Worm (Caenorhabditis elegans) whole organism, L1 larva: ENCODE results near the gene T13C2.3.

Source experiments
- ama-1 ChIP-seq: fragments of 150-350 bp; optimal IDR thresholded peaks from 2 replicates; lab custom pipeline; 2014
- blmp-1 ChIP-seq: fragments of 150-350 bp; optimal IDR thresholded peaks from 2 replicates; lab custom pipeline; 2014; ENCODE audit warnings: missing biosample characterization, missing genetic modification characterization
- dpl-1 ChIP-seq, 3 experiments: fragments of 150-350 bp in 2 of 3; sonication (generic microtip) in 1 of 3; optimal IDR thresholded peaks; 2 replicates each; lab custom pipeline; 2014 to 2017; ENCODE audit warnings: missing biosample characterization in 3 of 3, missing genetic modification characterization in 3 of 3, missing genetic modification reagents in 3 of 3
- fkh-10 ChIP-seq: sonication (generic microtip); optimal IDR thresholded peaks from 2 replicates; lab custom pipeline; 2017; ENCODE audit warnings: missing biosample characterization, missing genetic modification reagents, missing genetic modification characterization
- hlh-17 ChIP-seq: fragments of 200-800 bp; sonication (Bioruptor generic); optimal IDR thresholded peaks from 2 replicates; lab custom pipeline; 2018; ENCODE audit warnings: missing genetic modification characterization, mild to moderate bottlenecking, missing compliant biosample characterization, moderate library complexity, borderline replicate concordance
- nhr-12 ChIP-seq: sonication (generic microtip); optimal IDR thresholded peaks from 2 replicates; lab custom pipeline; 2017; ENCODE audit warnings: missing biosample characterization, missing genetic modification characterization
- skn-1 ChIP-seq: fragments of 150-350 bp; optimal IDR thresholded peaks from 2 replicates; lab custom pipeline; 2014; ENCODE audit warnings: missing biosample characterization, missing genetic modification characterization
- sox-4 ChIP-seq: sonication (generic microtip); optimal IDR thresholded peaks from 2 replicates; lab custom pipeline; 2016; ENCODE audit warnings: missing genetic modification characterization, missing compliant biosample characterization
- tlp-1 ChIP-seq: fragments of 150-350 bp; optimal IDR thresholded peaks from 2 replicates; lab custom pipeline; 2014; ENCODE audit warnings: missing biosample characterization, missing genetic modification characterization
- unc-62 ChIP-seq: fragments of 150-350 bp; optimal IDR thresholded peaks from 2 replicates; lab custom pipeline; 2014; ENCODE audit warnings: missing biosample characterization, missing genetic modification reagents, missing genetic modification characterization
- unc-98 ChIP-seq: fragments of 200-800 bp; sonication (Bioruptor generic); IDR thresholded peaks from 2 replicates; pipeline ENCODE4 v1.3.6; 2022; ENCODE audit warnings: missing genetic modification characterization, missing compliant biosample characterization

DNA sequence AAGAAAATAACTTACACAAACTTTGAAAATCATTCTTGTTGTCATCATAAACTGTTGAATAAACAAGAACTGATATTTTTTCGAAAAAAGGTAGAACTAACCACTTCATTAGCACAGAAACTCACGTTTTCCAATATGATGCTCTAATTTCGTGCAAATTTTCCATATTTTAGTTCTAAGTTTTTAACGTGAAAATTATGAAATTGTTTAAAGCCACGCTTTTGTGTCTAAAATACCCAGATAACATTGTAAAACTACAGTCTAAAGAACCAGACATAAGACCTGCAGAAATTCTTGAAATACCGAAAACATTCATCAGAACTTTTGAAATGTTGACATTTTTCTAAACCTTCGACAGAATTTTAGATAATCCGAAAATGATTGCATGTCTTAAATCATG is 18.1 kb downstream of the T13C2.3 start, which contains the start of gene F31E8.5:
- TF ChIP-seq blmp-1 (no peak), unc-62 (GFP tag; lab: Kevin White, UChicago) (no peak), hlh-17 (no peak), skn-1 (tag; lab: Kevin White, UChicago) (no peak), fkh-10 (GFP tag; lab: Kevin White, UChicago) (no peak), nhr-12 (tag; lab: Kevin White, UChicago) (no peak), sox-4 (tag; lab: Kevin White, UChicago) (no peak), dpl-1 (GFP tag; optimal IDR thresholded peaks at IDR 0.05; lab: Kevin White, UChicago) (no peak), tlp-1 (tag; lab: Kevin White, UChicago) (no peak), unc-98 (GFP tag; lab: Robert Waterston, UW) (no peak), ama-1 (lab: Kevin White, UChicago) (no peak)
